Worm (Caenorhabditis elegans): ENCODE measurements around the gene lam-2.

DNA sequence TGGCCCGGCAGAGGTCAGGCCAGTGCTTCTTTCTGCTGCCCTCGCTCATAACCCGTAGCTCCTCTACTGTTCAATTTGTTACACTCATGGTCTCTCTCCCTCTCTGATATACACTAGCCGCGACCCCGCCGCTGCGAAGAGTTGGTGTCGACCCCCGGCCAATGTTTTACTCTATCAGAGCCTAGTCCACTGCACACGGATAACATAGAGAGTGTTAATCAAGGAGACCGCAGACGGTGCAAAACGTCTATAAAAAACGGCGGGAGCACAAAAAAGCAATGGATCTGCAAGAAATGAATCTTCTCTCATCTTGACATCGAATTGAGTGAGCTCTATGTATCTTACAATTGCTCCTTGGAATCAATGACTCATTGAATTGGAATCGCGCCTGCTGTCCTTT is 2.4 kb upstream of the lam-2 start:
- TF ChIP-seq nhr-43 (tag; optimal IDR thresholded peaks at IDR 0.05; ENCODE audit: poor library complexity, severe bottlenecking) (no peak), ztf-4 (tag; optimal IDR thresholded peaks at IDR 0.05) (no peak), elt-2 (tag; optimal IDR thresholded peaks at IDR 0.05) (no peak)

All from whole organism, L3 larva.